Worm (Caenorhabditis elegans) whole organism, early embryonic: ENCODE data around the gene ZK105.11.

Source experiments
- aly-1 ChIP-seq: sonication (generic microtip); optimal IDR thresholded peaks from 2 replicates; lab custom pipeline; 2016; ENCODE audit warnings: missing genetic modification characterization, missing compliant biosample characterization
- ama-1 ChIP-seq: fragments of 150-350 bp; optimal IDR thresholded peaks from 2 replicates; lab custom pipeline; 2014
- ceh-36 ChIP-seq: sonication (generic microtip); optimal IDR thresholded peaks from 2 replicates; lab custom pipeline; 2016; ENCODE audit warnings: missing genetic modification characterization, inconsistent platforms, missing compliant biosample characterization
- flt-1 ChIP-seq: fragments of 200-800 bp; sonication (Bioruptor generic); IDR thresholded peaks from 2 replicates; pipeline ENCODE4 v1.3.6; 2022; ENCODE audit warnings: missing genetic modification characterization, missing compliant biosample characterization
- hmbx-1 ChIP-seq: sonication (generic microtip); optimal IDR thresholded peaks from 2 replicates; lab custom pipeline; 2016; ENCODE audit warnings: mild to moderate bottlenecking, missing genetic modification characterization, missing compliant biosample characterization
- hnd-1 ChIP-seq: sonication (generic microtip); optimal IDR thresholded peaks from 2 replicates; lab custom pipeline; 2016; ENCODE audit warnings: missing genetic modification characterization, missing compliant biosample characterization
- pes-1 ChIP-seq: fragments of 200-800 bp; sonication (Bioruptor generic); IDR thresholded peaks from 2 replicates; pipeline ENCODE4 v1.3.6; 2022; ENCODE audit warnings: missing genetic modification reagents, missing genetic modification characterization, missing compliant biosample characterization
- scrt-1 ChIP-seq: fragments of 200-800 bp; sonication (Bioruptor generic); IDR thresholded peaks from 2 replicates; pipeline ENCODE4 v1.3.6; 2022; ENCODE audit warnings: missing genetic modification characterization, missing compliant biosample characterization
- tbx-11 ChIP-seq: fragments of 200-800 bp; sonication (Bioruptor generic); IDR thresholded peaks from 2 replicates; pipeline ENCODE4 v1.3.6; 2022; ENCODE audit warnings: missing genetic modification characterization, missing compliant biosample characterization
- tra-4 ChIP-seq: sonication (generic microtip); optimal IDR thresholded peaks from 2 replicates; lab custom pipeline; 2017; ENCODE audit warnings: missing genetic modification characterization, missing compliant biosample characterization

DNA sequence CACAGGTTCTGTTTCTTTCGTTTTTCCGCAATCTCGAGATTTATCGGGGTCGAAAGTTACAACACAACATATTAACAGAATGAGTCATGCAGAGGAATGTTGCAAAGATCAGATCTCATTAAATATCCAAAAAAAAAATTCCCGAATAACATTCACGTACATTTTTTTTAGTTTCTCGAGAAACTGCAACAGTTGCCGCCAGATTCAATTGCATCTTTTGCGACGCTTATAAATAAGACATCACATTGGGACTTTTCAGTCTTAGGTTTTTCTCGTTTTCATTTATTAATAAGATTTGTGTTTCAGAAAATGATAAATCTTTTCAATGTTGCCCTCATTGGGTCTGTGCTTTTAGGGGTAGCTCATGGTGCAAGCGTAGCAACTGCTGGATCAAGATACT, 5.3 kb upstream of the ZK105.11 start, which contains the start of gene ZK105.1:
- no peak for TF ChIP-seq ama-1
- no peak for TF ChIP-seq tra-4 (tag; lab: Kevin White, UChicago)
- TF ChIP-seq hmbx-1 (tag; lab: Kevin White, UChicago): no peak
- no peak for TF ChIP-seq scrt-1 (GFP tag; lab: Robert Waterston, UW)
- TF ChIP-seq aly-1: no peak
- TF ChIP-seq ceh-36 (tag; lab: Kevin White, UChicago): no peak
- no peak for TF ChIP-seq flt-1 (GFP tag; lab: Robert Waterston, UW)
- no peak for TF ChIP-seq tbx-11 (GFP tag; lab: Robert Waterston, UW)
- no peak for TF ChIP-seq hnd-1 (tag; lab: Kevin White, UChicago)
- no peak for TF ChIP-seq pes-1 (GFP tag; lab: Robert Waterston, UW)
